Worm (Caenorhabditis elegans) whole organism, L4/young adult: Measurements from ENCODE around the gene Y43F8C.13.

Source experiments
- W03F9.2 ChIP-seq: fragments of 150-350 bp; optimal IDR thresholded peaks from 2 replicates; lab custom pipeline; 2014; ENCODE audit warnings: missing biosample characterization, missing genetic modification characterization
- dao-5 ChIP-seq: sonication (generic microtip); optimal IDR thresholded peaks from 2 replicates; lab custom pipeline; 2016; ENCODE audit warnings: missing genotype, missing genetic modification characterization, moderate library complexity, missing compliant biosample characterization
- him-1 ChIP-seq: sonication (generic microtip); optimal IDR thresholded peaks from 2 replicates; lab custom pipeline; 2016; ENCODE audit warnings: missing genotype, missing genetic modification reagents, missing genetic modification characterization, missing compliant biosample characterization

The Y43F8C.13 gene

DNA sequence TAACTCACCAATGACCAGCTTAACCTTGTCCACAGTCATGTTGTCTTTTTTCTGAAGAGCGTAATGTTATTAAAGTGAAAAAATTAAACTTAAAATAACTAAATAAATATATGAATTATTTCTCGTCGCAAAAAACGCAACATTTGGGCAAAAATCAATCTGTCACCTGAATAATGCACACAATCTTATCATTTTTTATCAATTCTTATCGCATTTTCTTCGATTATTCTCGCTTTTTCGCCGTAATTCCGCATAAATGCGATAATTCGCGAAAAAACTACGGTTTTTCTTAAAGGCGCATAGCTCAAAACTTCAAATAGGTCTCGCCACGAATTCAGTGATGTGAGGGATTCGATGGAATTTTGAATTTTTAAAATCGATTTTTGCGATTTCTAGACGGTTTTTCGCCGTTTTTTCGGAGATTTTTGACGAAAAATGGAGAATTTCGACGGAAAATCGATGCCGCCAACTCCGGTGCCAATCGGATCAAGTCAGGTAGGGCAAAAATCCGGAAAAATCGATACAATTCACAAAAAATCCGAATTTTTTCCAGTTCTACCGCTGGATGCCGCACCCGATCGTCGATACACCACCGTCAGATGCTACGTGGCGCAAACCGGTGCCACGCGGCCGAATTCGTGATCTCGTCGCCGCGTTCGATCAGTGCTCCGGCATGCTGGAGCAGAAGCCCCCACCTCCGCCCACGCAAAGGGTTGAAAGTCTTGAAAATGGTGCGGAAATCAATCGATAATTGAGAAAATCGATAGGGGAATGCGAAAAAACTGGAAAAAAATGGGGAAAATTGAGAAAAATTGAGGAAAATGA, at the start of gene Y43F8C.13, which contains the start of gene ani-3:
TSS of gene Y43F8C.13 (minus strand) at position 51 of the 825 bp plus-strand sequence.
TSS of gene ani-3 (plus strand) at position 385 of the 825 bp plus-strand sequence.
- no peak for TF ChIP-seq dao-5 (tag; lab: Kevin White, UChicago)
- no peak for TF ChIP-seq him-1 (tag; lab: Kevin White, UChicago)

DNA sequence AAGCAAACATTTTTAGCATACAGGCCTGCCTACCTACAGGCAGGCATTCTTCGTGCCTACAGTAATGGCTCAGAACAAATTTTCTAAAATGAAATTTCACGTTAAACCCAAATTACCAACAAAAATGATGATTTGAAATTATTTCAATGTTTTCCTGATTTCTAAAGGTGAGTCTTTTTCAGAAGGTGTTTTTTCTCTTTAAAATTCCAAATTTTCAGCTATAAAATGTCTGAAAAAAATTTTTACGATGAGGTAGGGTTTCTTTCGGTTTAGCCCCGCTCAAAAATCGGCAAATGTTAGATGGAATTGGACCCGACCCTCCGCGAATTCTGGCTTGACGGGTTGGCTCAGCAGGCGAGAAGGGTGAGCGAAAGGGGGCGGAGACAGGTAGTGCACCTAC, 48.7 kb upstream of the Y43F8C.13 start, which contains the start of gene W04E12.5:
TSS of gene W04E12.5 (plus strand) at position 301 of the 400 bp plus-strand sequence.
- TF ChIP-seq him-1 (tag; lab: Kevin White, UChicago): no peak

DNA sequence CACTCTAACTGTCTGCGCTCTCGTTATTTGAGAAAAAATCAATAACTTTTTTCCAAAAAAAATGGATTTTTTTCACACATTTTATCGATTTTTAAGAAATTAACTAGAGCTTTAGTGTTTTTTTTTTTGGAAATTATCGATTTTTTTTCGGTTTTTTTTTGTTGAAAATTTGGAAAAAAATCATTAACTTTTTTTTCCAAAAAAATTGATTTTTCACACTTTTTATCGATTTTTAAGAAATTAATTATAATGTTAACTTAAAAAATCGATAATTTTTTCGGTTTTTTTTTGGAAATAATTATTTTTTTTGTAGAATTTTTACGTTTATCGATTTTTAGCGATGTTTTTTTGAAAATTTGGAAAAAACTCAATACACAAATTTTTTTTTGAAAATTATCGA, 47.0 kb upstream of the Y43F8C.13 start:
- no peak for TF ChIP-seq him-1 (tag; lab: Kevin White, UChicago)
- TF ChIP-seq dao-5 (tag; lab: Kevin White, UChicago): no peak
- TF ChIP-seq W03F9.2 (tag; lab: Kevin White, UChicago): no peak

DNA sequence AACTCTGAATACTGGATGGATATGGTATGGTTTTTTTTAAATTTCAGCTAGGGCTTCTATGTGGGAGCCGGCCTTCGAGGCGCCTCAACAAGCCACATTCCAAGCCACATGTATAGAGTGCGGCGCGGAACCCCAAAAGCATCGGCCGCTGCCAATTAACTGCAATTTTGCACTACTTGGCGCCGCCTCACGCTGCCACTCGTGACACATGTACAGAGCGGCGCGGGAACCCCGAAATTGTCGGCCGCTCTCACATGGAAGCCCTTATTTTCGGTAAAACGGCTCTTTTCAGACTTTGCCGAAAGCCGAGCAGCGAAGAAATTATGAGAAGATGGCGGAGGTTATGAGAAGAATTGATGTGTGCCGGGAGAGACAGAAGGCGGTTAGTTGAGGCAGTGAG, 46.6 kb upstream of the Y43F8C.13 start:
- TF ChIP-seq him-1 (tag; lab: Kevin White, UChicago) (no peak), dao-5 (tag; lab: Kevin White, UChicago) (no peak), W03F9.2 (tag; lab: Kevin White, UChicago) (no peak)

DNA sequence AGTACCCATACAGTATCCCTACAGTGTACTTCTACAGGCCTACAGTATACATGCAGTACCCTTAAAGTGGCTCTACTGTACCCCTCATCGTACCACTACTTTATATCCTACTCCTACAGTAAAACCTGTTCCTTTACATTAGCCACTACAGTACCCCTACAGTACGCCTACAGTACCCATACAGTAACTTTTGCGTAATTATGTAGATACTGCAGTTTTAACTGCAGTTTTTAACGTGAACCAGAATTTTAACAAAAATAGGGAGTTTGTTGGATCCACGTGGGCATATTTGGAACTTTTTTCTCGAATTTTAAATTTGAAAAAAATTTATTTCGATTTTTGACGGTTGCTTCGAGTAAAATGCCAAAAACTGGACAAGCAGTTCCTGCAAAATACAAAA, 46.1 kb upstream of the Y43F8C.13 start, which contains the start of gene W04E12.4:
TSS of gene W04E12.4 (plus strand) at position 301 of the 400 bp plus-strand sequence.
- TF ChIP-seq him-1 (tag; lab: Kevin White, UChicago): no peak
- TF ChIP-seq W03F9.2 (tag; lab: Kevin White, UChicago): no peak
- TF ChIP-seq dao-5 (tag; lab: Kevin White, UChicago): no peak

DNA sequence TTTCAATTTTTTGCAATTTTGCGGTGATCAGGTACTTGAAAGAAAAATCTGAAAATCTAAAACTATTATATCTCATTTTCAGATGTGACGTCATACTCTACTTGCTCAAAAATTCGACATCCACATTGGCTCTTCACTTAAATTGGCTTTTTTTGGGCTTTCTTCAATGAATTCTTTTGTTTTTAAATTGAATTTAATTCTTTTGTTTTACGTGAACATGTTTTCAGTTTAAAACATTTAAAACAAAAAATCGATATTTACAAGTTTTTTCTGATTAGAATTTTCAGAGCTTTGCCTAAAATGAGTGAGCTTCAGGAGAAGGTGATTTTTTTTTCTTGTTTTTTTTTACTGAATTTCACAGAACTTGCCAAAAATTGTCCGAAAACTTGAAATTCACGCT, 44.5 kb upstream of the Y43F8C.13 start, which contains the start of gene W04E12.3:
TSS of gene W04E12.3 (plus strand) at position 301 of the 400 bp plus-strand sequence.
- TF ChIP-seq him-1 (tag; lab: Kevin White, UChicago) (no peak), W03F9.2 (tag; lab: Kevin White, UChicago) (no peak), dao-5 (tag; lab: Kevin White, UChicago) (no peak)

- no peak for TF ChIP-seq him-1 (tag; lab: Kevin White, UChicago)
- TF ChIP-seq W03F9.2 (tag; lab: Kevin White, UChicago): no peak
- TF ChIP-seq dao-5 (tag; lab: Kevin White, UChicago): no peak
Measured at ce11 chrV:19741034-19741433, 43.8 kb upstream of the Y43F8C.13 start, which contains the start of gene W04E12.2. Gene W04E12.2 (minus strand): TSS chrV:19741134.

- TF ChIP-seq W03F9.2 (tag; lab: Kevin White, UChicago) (no peak), dao-5 (tag; lab: Kevin White, UChicago) (no peak), him-1 (tag; lab: Kevin White, UChicago) (no peak)
Measured at ce11 chrV:19738117-19738516, 40.9 kb upstream of the Y43F8C.13 start, which contains the start of gene fbxa-131. Gene fbxa-131 (plus strand): TSS chrV:19738417.

DNA sequence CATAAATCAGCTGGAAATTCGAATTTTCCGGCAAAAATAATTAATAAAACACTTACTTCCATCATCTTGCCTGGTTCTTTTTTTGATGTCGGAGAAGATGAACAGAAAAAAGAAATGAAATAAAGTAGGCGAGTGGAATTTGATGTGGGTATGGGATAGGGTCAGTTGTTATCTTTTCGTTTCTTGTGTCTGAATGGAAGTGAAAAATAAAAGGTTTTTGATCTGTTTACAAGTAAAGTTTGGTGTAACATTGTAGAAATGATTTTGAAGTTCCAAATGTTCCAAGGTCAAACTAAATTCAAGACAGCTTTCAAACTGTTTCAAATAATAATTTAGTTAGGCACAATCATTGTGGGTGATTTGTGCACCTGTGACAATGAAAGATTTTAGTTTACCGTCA, 40.3 kb upstream of the Y43F8C.13 start, which contains the start of gene W04E12.7:
TSS of gene W04E12.7 (minus strand) at position 101 of the 400 bp plus-strand sequence.
- TF ChIP-seq dao-5 (tag; lab: Kevin White, UChicago): no peak
- no peak for TF ChIP-seq W03F9.2 (tag; lab: Kevin White, UChicago)
- TF ChIP-seq him-1 (tag; lab: Kevin White, UChicago): no peak

DNA sequence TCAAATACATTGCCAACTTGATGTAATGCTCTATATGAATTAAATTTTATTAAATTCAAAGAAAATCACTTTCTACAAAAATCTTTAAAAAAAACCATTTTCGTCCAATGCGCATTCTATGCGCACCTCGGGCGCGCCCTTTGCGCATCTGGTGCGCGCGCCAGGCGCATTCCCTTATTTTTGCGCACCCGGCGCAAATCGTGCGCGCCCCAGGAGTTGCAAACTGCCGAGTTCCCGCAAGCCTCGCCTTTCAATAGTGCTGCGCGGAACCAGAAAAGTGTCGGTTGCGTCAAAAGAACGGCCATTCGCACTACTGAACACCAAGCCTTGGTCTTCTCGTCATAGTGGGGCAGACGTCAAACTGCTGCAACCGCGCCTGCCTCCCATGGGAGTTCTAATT, 36.5 kb upstream of the Y43F8C.13 start:
- TF ChIP-seq dao-5 (tag; lab: Kevin White, UChicago) (no peak), him-1 (tag; lab: Kevin White, UChicago) (no peak), W03F9.2 (tag; lab: Kevin White, UChicago) (no peak)

DNA sequence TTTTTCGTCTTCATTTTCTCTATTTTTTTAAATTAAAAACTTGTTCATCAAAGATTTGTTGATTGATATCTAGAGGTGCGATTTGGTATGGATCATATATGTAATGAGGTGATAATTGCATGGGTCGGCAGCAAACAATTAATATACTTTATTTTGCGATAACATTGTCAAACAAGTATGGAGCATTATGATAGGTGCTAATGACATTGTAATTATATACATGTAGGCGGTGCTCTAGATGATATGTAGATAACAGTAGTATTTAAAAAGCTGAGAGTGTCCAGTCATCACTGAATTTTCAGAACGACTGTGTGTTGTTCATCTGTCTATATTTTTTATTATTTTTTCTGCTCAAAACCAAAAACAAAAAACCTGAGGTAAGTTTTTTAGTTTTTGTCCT, 33.1 kb upstream of the Y43F8C.13 start, which contains the start of gene Y116F11A.1:
TSS of gene Y116F11A.1 (plus strand) at position 301 of the 400 bp plus-strand sequence.
- TF ChIP-seq dao-5 (tag; lab: Kevin White, UChicago) (no peak), him-1 (tag; lab: Kevin White, UChicago) (no peak), W03F9.2 (tag; lab: Kevin White, UChicago) (no peak)

ce11 chrV:19728731-19729130, 31.5 kb upstream of the Y43F8C.13 start, which contains the start of gene Y116F11A.3:
Gene Y116F11A.3 (plus strand): TSS chrV:19729031.
- TF ChIP-seq him-1 (tag; lab: Kevin White, UChicago) (no peak), dao-5 (tag; lab: Kevin White, UChicago) (no peak), W03F9.2 (tag; lab: Kevin White, UChicago) (no peak)

DNA sequence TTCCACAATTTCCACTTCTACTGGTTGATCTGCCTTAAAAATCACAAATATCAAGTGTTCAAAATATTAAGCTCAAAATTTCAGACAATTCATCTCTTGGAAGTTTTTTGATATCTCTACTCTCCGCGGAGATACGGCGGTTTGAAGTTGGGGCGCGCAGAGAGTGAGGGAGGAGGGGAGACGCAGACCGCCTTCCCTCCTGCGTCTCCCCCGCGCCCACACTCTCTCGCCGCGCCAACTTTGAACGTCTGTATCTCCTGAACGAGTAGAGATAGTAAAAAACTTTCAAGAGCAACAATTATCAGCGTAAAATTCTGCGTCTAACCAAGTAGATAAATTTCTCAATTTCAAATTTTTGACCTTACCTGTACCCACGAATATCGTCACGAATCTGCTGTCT, 30.8 kb upstream of the Y43F8C.13 start:
- TF ChIP-seq him-1 (tag; lab: Kevin White, UChicago): no peak
- TF ChIP-seq W03F9.2 (tag; lab: Kevin White, UChicago): no peak
- TF ChIP-seq dao-5 (tag; lab: Kevin White, UChicago): no peak
